Worm (Caenorhabditis elegans) whole organism, early embryonic: Measurements from ENCODE around the gene srg-68.

Experiments
- B0310.2 ChIP-seq: sonication (generic microtip); optimal IDR thresholded peaks from 2 replicates; lab custom pipeline; 2016; ENCODE audit warnings: mild to moderate bottlenecking, missing genetic modification characterization, missing compliant biosample characterization
- F13C5.2 ChIP-seq: sonication (generic microtip); optimal IDR thresholded peaks from 2 replicates; lab custom pipeline; 2017; ENCODE audit warnings: mild to moderate bottlenecking, missing genetic modification characterization, inconsistent platforms, missing compliant biosample characterization
- aly-1 ChIP-seq: sonication (generic microtip); optimal IDR thresholded peaks from 2 replicates; lab custom pipeline; 2016; ENCODE audit warnings: missing genetic modification characterization, missing compliant biosample characterization
- ama-1 ChIP-seq: fragments of 150-350 bp; optimal IDR thresholded peaks from 2 replicates; lab custom pipeline; 2014
- ceh-13 ChIP-seq: fragments of 200-800 bp; sonication (Bioruptor generic); optimal IDR thresholded peaks from 2 replicates; lab custom pipeline; 2018; ENCODE audit warnings: mild to moderate bottlenecking, missing genetic modification characterization, missing compliant biosample characterization
- ceh-36 ChIP-seq: sonication (generic microtip); optimal IDR thresholded peaks from 2 replicates; lab custom pipeline; 2016; ENCODE audit warnings: missing genetic modification characterization, inconsistent platforms, missing compliant biosample characterization
- ets-7 ChIP-seq: sonication (generic microtip); optimal IDR thresholded peaks from 2 replicates; lab custom pipeline; 2016; ENCODE audit warnings: missing genotype, missing genetic modification characterization, missing compliant biosample characterization
- flt-1 ChIP-seq: fragments of 200-800 bp; sonication (Bioruptor generic); IDR thresholded peaks from 2 replicates; pipeline ENCODE4 v1.3.6; 2022; ENCODE audit warnings: missing genetic modification characterization, missing compliant biosample characterization
- hmbx-1 ChIP-seq: sonication (generic microtip); optimal IDR thresholded peaks from 2 replicates; lab custom pipeline; 2016; ENCODE audit warnings: mild to moderate bottlenecking, missing genetic modification characterization, missing compliant biosample characterization
- hmg-4 ChIP-seq: fragments of 200-800 bp; sonication (Bioruptor generic); optimal IDR thresholded peaks from 2 replicates; lab custom pipeline; 2018; ENCODE audit warnings: mild to moderate bottlenecking, missing genetic modification characterization, missing compliant biosample characterization
- hnd-1 ChIP-seq: sonication (generic microtip); optimal IDR thresholded peaks from 2 replicates; lab custom pipeline; 2016; ENCODE audit warnings: missing genetic modification characterization, missing compliant biosample characterization
- pes-1 ChIP-seq: fragments of 200-800 bp; sonication (Bioruptor generic); IDR thresholded peaks from 2 replicates; pipeline ENCODE4 v1.3.6; 2022; ENCODE audit warnings: missing genetic modification reagents, missing genetic modification characterization, missing compliant biosample characterization
- scrt-1 ChIP-seq: fragments of 200-800 bp; sonication (Bioruptor generic); IDR thresholded peaks from 2 replicates; pipeline ENCODE4 v1.3.6; 2022; ENCODE audit warnings: missing genetic modification characterization, missing compliant biosample characterization
- sea-1 ChIP-seq: fragments of 200-800 bp; sonication (Bioruptor generic); conservative IDR thresholded peaks from 2 replicates; pipeline ENCODE4 v1.3.6; 2022; ENCODE audit warnings: missing genetic modification characterization, missing compliant biosample characterization
- tbx-11 ChIP-seq: fragments of 200-800 bp; sonication (Bioruptor generic); IDR thresholded peaks from 2 replicates; pipeline ENCODE4 v1.3.6; 2022; ENCODE audit warnings: missing genetic modification characterization, missing compliant biosample characterization
- tbx-37 ChIP-seq: fragments of 200-800 bp; sonication (Bioruptor generic); conservative IDR thresholded peaks from 2 replicates; pipeline ENCODE4 v1.3.6; 2022; ENCODE audit warnings: missing genetic modification reagents, missing genetic modification characterization, missing compliant biosample characterization
- tra-4 ChIP-seq: sonication (generic microtip); optimal IDR thresholded peaks from 2 replicates; lab custom pipeline; 2017; ENCODE audit warnings: missing genetic modification characterization, missing compliant biosample characterization

Gene srg-68

DNA sequence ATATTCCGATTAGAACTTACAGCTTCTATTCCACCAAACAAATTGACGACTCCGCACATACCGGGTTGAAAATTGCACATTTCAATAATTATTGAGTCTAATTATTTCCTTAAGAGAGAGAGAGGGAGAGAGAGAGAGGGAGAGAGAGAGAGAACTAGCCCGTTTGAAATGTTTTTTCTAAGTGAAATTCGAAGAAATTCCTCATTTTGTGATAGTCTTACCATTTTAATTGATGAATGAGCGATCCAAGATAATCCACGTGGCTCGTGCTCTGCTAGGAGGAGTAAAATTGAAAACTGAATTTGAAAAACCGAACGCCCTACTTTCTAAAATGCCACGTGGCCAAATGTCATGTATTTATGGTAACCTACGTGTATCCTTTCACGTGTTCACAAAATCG, 32.7 kb downstream of the srg-68 start, which contains the start of gene F08F3.8:
Gene F08F3.8 (minus strand): TSS at position 101 of the 400 bp plus-strand sequence.
- TF ChIP-seq F13C5.2 (tag; lab: Kevin White, UChicago) (no peak), flt-1 (GFP tag; lab: Robert Waterston, UW) (no peak), tbx-11 (no peak), ama-1 (lab: Kevin White, UChicago) (no peak), B0310.2 (tag; lab: Kevin White, UChicago) (no peak), tbx-37 (GFP tag; lab: Robert Waterston, UW) (no peak)

DNA sequence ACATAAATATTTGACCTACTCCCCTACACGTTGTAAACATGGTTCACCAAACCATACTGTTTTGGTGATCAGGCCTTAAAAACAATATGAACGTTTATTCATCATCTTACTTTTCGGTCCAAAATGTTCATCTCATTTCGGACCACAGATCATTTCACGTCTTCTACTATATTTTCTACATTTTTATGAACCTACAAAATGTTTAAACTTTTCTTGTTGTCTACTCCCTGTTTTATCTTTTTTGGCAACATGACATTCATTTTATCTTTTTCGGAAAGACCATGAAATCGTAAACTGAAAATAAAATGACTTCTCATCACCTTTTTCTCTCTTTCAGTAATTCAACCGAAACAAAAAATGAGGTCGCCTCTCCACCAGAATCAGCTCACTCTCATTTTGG, 37.4 kb downstream of the srg-68 start, which contains the start of gene rhr-1:
Gene rhr-1 (plus strand): TSS at position 301 of the 400 bp plus-strand sequence.
- no peak for TF ChIP-seq pes-1
- TF ChIP-seq tra-4 (tag; lab: Kevin White, UChicago): no peak
- no peak for TF ChIP-seq scrt-1
- no peak for TF ChIP-seq ama-1 (lab: Kevin White, UChicago)
- no peak for TF ChIP-seq hmg-4 (GFP tag; lab: Kevin White, UChicago)
- no peak for TF ChIP-seq tbx-11
- TF ChIP-seq B0310.2 (tag; lab: Kevin White, UChicago): no peak
- no peak for TF ChIP-seq F13C5.2 (tag; lab: Kevin White, UChicago)
- no peak for TF ChIP-seq ceh-36 (tag; lab: Kevin White, UChicago)
- TF ChIP-seq tbx-37 (GFP tag; lab: Robert Waterston, UW): no peak
- no peak for TF ChIP-seq aly-1 (tag; lab: Kevin White, UChicago)
- TF ChIP-seq hnd-1 (tag; lab: Kevin White, UChicago): no peak
- TF ChIP-seq hmbx-1: no peak
- TF ChIP-seq ceh-13 (GFP tag; lab: Kevin White, UChicago): no peak

DNA sequence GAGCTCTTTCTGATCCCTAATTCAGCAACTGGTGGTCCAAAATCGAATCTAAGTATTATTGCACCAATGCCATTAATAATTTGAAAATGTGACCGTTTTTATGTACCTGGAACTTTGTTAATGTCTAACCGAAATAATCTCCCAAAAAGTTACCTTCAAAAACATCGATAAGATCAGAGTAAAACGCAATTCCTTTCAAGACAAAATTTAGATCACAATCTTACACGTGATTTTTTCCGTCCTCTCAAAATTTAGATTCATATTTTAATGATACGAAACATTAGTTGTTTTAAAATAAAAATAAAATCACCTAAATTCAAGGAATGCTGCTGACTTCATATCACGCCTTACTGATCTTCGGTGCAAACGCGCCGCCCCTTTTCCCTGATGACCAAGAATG, 38.9 kb downstream of the srg-68 start:
- TF ChIP-seq ets-7: no peak
- no peak for TF ChIP-seq scrt-1
- no peak for TF ChIP-seq hmg-4 (GFP tag; lab: Kevin White, UChicago)

DNA sequence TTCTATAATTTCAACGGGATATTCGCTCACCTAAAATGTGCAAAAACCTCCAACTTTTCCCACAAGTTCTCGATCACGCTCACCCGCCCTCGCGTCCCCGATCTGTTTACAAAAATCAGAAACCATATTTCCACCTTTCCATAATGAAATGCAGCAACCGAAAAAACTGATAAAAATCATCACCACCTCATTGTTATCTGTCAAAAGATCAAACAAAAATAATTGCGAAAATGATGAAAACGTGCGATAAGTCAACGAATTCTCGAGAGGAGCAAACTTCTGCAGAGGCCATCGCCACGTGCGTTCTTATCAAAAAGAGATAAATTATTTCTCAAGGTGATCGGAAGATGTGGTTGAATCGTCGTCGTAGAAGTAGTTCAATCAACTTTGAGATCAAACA, 40.2 kb downstream of the srg-68 start:
- TF ChIP-seq scrt-1: no peak
- no peak for TF ChIP-seq ceh-36 (tag; lab: Kevin White, UChicago)
- TF ChIP-seq ceh-13 (GFP tag; lab: Kevin White, UChicago): no peak
- TF ChIP-seq pes-1: no peak
- TF ChIP-seq hnd-1 (tag; lab: Kevin White, UChicago): no peak
- TF ChIP-seq tra-4 (tag; lab: Kevin White, UChicago): no peak
- TF ChIP-seq tbx-37 (GFP tag; lab: Robert Waterston, UW): no peak
- TF ChIP-seq B0310.2 (tag; lab: Kevin White, UChicago): no peak
- TF ChIP-seq ets-7: no peak
- no peak for TF ChIP-seq aly-1 (tag; lab: Kevin White, UChicago)
- TF ChIP-seq flt-1 (GFP tag; lab: Robert Waterston, UW): no peak
- TF ChIP-seq sea-1: no peak
- no peak for TF ChIP-seq tbx-11
- TF ChIP-seq ama-1 (lab: Kevin White, UChicago): no peak
- no peak for TF ChIP-seq F13C5.2 (tag; lab: Kevin White, UChicago)
- no peak for TF ChIP-seq hmg-4 (GFP tag; lab: Kevin White, UChicago)
- TF ChIP-seq hmbx-1: no peak

DNA sequence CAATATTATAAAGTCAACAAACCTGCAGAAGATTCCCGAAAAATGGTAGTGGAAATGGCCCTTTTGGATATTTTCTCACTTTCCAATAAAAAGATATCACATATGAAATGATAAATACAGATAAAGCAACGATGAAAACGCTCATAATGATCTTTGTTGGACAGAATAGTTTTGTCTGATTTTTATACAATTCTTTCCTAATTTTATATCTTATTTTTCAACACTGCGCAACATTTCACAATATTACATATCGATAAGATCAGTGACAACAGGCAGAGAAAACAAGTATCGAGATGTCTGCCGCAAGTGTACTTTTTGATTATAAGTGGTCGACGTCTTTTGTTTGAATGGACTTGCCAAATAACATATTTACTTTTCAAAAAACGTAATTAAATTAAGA, 42.1 kb downstream of the srg-68 start, which contains the start of gene cyp-14A5:
Gene cyp-14A5 (minus strand): TSS at position 163 of the 400 bp plus-strand sequence.
- TF ChIP-seq hnd-1 (tag; lab: Kevin White, UChicago) (no peak), ceh-13 (GFP tag; lab: Kevin White, UChicago) (no peak), F13C5.2 (tag; lab: Kevin White, UChicago) (no peak), tbx-37 (GFP tag; lab: Robert Waterston, UW) (no peak)

DNA sequence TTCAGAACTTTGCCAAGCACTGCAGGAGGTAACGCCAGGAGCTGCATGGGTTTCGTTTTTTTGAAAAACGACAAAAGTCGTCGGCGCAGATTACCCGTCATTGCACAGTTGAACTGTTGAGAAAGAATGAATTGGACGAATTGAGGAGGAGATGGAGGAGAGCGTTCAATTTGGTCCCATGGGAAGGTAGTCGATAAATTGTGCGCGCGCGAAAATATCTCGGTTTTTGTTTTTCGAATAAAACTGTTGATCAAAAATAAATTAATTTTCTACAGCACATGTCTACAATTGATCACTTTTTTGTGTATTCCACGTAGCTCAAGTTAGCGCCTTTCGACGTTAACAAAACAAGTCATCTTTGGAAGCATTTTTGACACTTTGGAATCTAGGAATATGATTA, 45.3 kb downstream of the srg-68 start, which contains the start of gene F08F3.6:
Gene F08F3.6 (minus strand): TSS at position 153 of the 400 bp plus-strand sequence.
- TF ChIP-seq ets-7 (no peak), hmbx-1 (no peak), tbx-37 (GFP tag; lab: Robert Waterston, UW) (no peak), flt-1 (GFP tag; lab: Robert Waterston, UW) (no peak), tra-4 (tag; lab: Kevin White, UChicago) (no peak), B0310.2 (tag; lab: Kevin White, UChicago) (no peak), F13C5.2 (tag; lab: Kevin White, UChicago) (no peak), aly-1 (tag; lab: Kevin White, UChicago) (no peak), pes-1 (no peak), hnd-1 (tag; lab: Kevin White, UChicago) (no peak), ceh-36 (tag; lab: Kevin White, UChicago) (no peak), tbx-11 (no peak)
